Fruit fly (Drosophila melanogaster) whole organism, embryonic: ENCODE results near the gene CG4577.
A peak's percentile ranks its signal among the peaks of the same experiment; 100 is the strongest.

Source experiments
- B-H1 ChIP-seq: fragments of 200-800 bp; sonication (Bioruptor generic); IDR thresholded peaks from 3 replicates; pipeline ENCODE4 v1.3.6; 2022; ENCODE audit warnings: missing biosample characterization, missing genetic modification characterization
- CG10431 ChIP-seq: fragments of 200-800 bp; sonication (Bioruptor generic); optimal IDR thresholded peaks from 3 replicates; lab custom pipeline; 2018; ENCODE audit warnings: missing biosample characterization, mild to moderate bottlenecking, missing genetic modification characterization
- CG11085 ChIP-seq: fragments of 200-800 bp; sonication (Bioruptor generic); IDR thresholded peaks from 2 replicates; pipeline ENCODE4 v1.3.6; 2022; ENCODE audit warnings: missing biosample characterization, missing genetic modification characterization
- CG1233 ChIP-seq: fragments of 200-800 bp; sonication (Bioruptor generic); optimal IDR thresholded peaks from 4 replicates; lab custom pipeline; 2018; ENCODE audit warnings: missing biosample characterization, mild to moderate bottlenecking, missing genetic modification characterization
- CG14014 ChIP-seq: fragments of 200-800 bp; sonication (Bioruptor generic); IDR thresholded peaks from 2 replicates; pipeline ENCODE4 v1.3.6; 2022; ENCODE audit warnings: missing biosample characterization, missing genetic modification characterization
- CG14050 ChIP-seq: fragments of 200-800 bp; sonication (Bioruptor generic); IDR thresholded peaks from 3 replicates; pipeline ENCODE4 v1.3.6; 2022; ENCODE audit warnings: missing biosample characterization, missing genetic modification characterization
- CG14860 ChIP-seq: fragments of 200-800 bp; sonication (Bioruptor generic); IDR thresholded peaks from 3 replicates; pipeline ENCODE4 v1.3.6; 2022; ENCODE audit warnings: missing biosample characterization, missing genetic modification characterization; ENCODE audit not compliant: partially characterized antibody
- CG14965 ChIP-seq: fragments of 200-800 bp; sonication (Bioruptor generic); optimal IDR thresholded peaks from 2 replicates; lab custom pipeline; 2016; ENCODE audit warnings: missing biosample characterization, missing genetic modification characterization, borderline replicate concordance
- CG17361 ChIP-seq: fragments of 200-800 bp; sonication (Bioruptor generic); IDR thresholded peaks from 3 replicates; pipeline ENCODE4 v1.3.6; 2022; ENCODE audit warnings: missing biosample characterization, missing genetic modification characterization
- CG17802 ChIP-seq: fragments of 200-800 bp; sonication (Bioruptor generic); optimal IDR thresholded peaks from 2 replicates; lab custom pipeline; 2018; ENCODE audit warnings: missing biosample characterization, mild to moderate bottlenecking, missing genetic modification characterization, moderate library complexity
- CG17912 ChIP-seq: fragments of 200-800 bp; sonication (Bioruptor generic); optimal IDR thresholded peaks from 2 replicates; lab custom pipeline; 2018; ENCODE audit warnings: missing biosample characterization, mild to moderate bottlenecking, missing genetic modification characterization
- CG2116 ChIP-seq: fragments of 200-800 bp; sonication (Bioruptor generic); optimal IDR thresholded peaks from 3 replicates; lab custom pipeline; 2018; ENCODE audit warnings: missing biosample characterization, mild to moderate bottlenecking, missing genetic modification characterization
- CG2129 ChIP-seq: fragments of 200-800 bp; sonication (Bioruptor generic); IDR thresholded peaks from 2 replicates; pipeline ENCODE4 v1.3.6; 2022; ENCODE audit warnings: missing biosample characterization, missing genetic modification characterization; ENCODE audit not compliant: partially characterized antibody
- CG32772 ChIP-seq: fragments of 200-800 bp; sonication (Bioruptor generic); IDR thresholded peaks from 2 replicates; pipeline ENCODE4 v1.3.6; 2022; ENCODE audit warnings: missing biosample characterization, missing genetic modification characterization
- CG3407 ChIP-seq: fragments of 200-800 bp; sonication (Bioruptor generic); optimal IDR thresholded peaks from 2 replicates; lab custom pipeline; 2018; ENCODE audit warnings: missing biosample characterization, mild to moderate bottlenecking, missing genetic modification characterization
- CG42726 ChIP-seq: fragments of 200-800 bp; sonication (Bioruptor generic); IDR thresholded peaks from 2 replicates; pipeline ENCODE4 v1.3.6; 2022; ENCODE audit warnings: missing biosample characterization, missing genetic modification characterization; ENCODE audit not compliant: partially characterized antibody
- CG4854 ChIP-seq: fragments of 200-800 bp; sonication (Bioruptor generic); optimal IDR thresholded peaks from 2 replicates; lab custom pipeline; 2016; ENCODE audit warnings: missing biosample characterization, missing genetic modification characterization, inconsistent platforms
- CG6175 ChIP-seq: fragments of 200-800 bp; sonication (Bioruptor generic); IDR thresholded peaks from 3 replicates; pipeline ENCODE4 v1.3.6; 2022; ENCODE audit warnings: missing biosample characterization, missing genetic modification characterization
- CG8924 ChIP-seq: fragments of 200-800 bp; optimal IDR thresholded peaks from 3 replicates; lab custom pipeline; 2019; ENCODE audit warnings: missing biosample characterization, mild to moderate bottlenecking, missing genetic modification characterization, moderate library complexity
- CHES-1-like ChIP-seq: fragments of 200-800 bp; sonication (Bioruptor generic); optimal IDR thresholded peaks from 2 replicates; lab custom pipeline; 2016; ENCODE audit warnings: missing biosample characterization, missing genetic modification characterization
- Camta ChIP-seq: fragments of 200-800 bp; sonication (Bioruptor generic); optimal IDR thresholded peaks from 2 replicates; lab custom pipeline; 2016; ENCODE audit warnings: missing biosample characterization, missing genetic modification characterization
- CkIIα-i1 ChIP-seq: fragments of 200-800 bp; sonication (Bioruptor generic); IDR thresholded peaks from 2 replicates; pipeline ENCODE4 v1.3.6; 2022; ENCODE audit warnings: missing biosample characterization, missing genetic modification characterization
- D19A ChIP-seq: fragments of 200-800 bp; optimal IDR thresholded peaks from 3 replicates; lab custom pipeline; 2019; ENCODE audit warnings: missing biosample characterization, mild to moderate bottlenecking, missing genetic modification characterization, moderate library complexity
- Dip2 ChIP-seq: fragments of 200-800 bp; sonication (Bioruptor generic); IDR thresholded peaks from 2 replicates; pipeline ENCODE4 v1.3.6; 2022; ENCODE audit warnings: missing biosample characterization, missing genetic modification characterization
- Dip3 ChIP-seq: fragments of 200-800 bp; sonication (Bioruptor generic); optimal IDR thresholded peaks from 3 replicates; lab custom pipeline; 2016; ENCODE audit warnings: missing biosample characterization, missing genetic modification characterization
- Dll ChIP-seq: fragments of 200-800 bp; sonication (Bioruptor generic); IDR thresholded peaks from 4 replicates; pipeline ENCODE4 v1.3.6; 2022; ENCODE audit warnings: missing biosample characterization, missing genetic modification characterization; ENCODE audit not compliant: partially characterized antibody
- ERR ChIP-seq: fragments of 200-800 bp; sonication (Bioruptor generic); optimal IDR thresholded peaks from 2 replicates; lab custom pipeline; 2016; ENCODE audit warnings: missing biosample characterization, missing genetic modification characterization
- HLH4C ChIP-seq: fragments of 200-800 bp; sonication (Bioruptor generic); IDR thresholded peaks from 3 replicates; pipeline ENCODE4 v1.3.6; 2022; ENCODE audit warnings: missing biosample characterization, missing genetic modification characterization; ENCODE audit not compliant: partially characterized antibody
- Max ChIP-seq: fragments of 200-800 bp; sonication (Bioruptor generic); optimal IDR thresholded peaks from 2 replicates; lab custom pipeline; 2016; ENCODE audit warnings: missing biosample characterization, mild to moderate bottlenecking, missing genetic modification characterization
- Poxn ChIP-seq: fragments of 200-800 bp; sonication (Bioruptor generic); IDR thresholded peaks from 2 replicates; pipeline ENCODE4 v1.3.6; 2022; ENCODE audit warnings: missing biosample characterization, missing genetic modification characterization
- Rx ChIP-seq: fragments of 200-800 bp; sonication (Bioruptor generic); IDR thresholded peaks from 2 replicates; pipeline ENCODE4 v1.3.6; 2022; ENCODE audit warnings: missing biosample characterization, missing genetic modification characterization
- Spps ChIP-seq: fragments of 200-800 bp; sonication (Bioruptor generic); optimal IDR thresholded peaks from 2 replicates; lab custom pipeline; 2018; ENCODE audit warnings: missing biosample characterization, mild to moderate bottlenecking, missing genetic modification characterization
- Sry-δ ChIP-seq: fragments of 200-800 bp; sonication (Bioruptor generic); optimal IDR thresholded peaks from 2 replicates; lab custom pipeline; 2016; ENCODE audit warnings: missing biosample characterization, missing genetic modification characterization
- abd-A ChIP-seq: fragments of 200-800 bp; sonication (Bioruptor generic); optimal IDR thresholded peaks from 3 replicates; lab custom pipeline; 2019; ENCODE audit warnings: missing biosample characterization, mild to moderate bottlenecking, missing genetic modification characterization, moderate library complexity
- chn ChIP-seq: fragments of 200-800 bp; sonication (Bioruptor generic); optimal IDR thresholded peaks from 2 replicates; lab custom pipeline; 2016; ENCODE audit warnings: missing biosample characterization, missing genetic modification characterization
- dan ChIP-seq: fragments of 200-800 bp; sonication (Bioruptor generic); IDR thresholded peaks from 2 replicates; pipeline ENCODE4 v1.3.6; 2022; ENCODE audit warnings: missing biosample characterization, missing genetic modification characterization
- dimm ChIP-seq: fragments of 200-800 bp; sonication (Bioruptor generic); IDR thresholded peaks from 2 replicates; pipeline ENCODE4 v1.3.6; 2022; ENCODE audit warnings: missing biosample characterization, missing genetic modification characterization
- eyg ChIP-seq: fragments of 200-800 bp; sonication (Bioruptor generic); optimal IDR thresholded peaks from 3 replicates; lab custom pipeline; 2016; ENCODE audit warnings: missing biosample characterization, missing genetic modification characterization
- fd102C ChIP-seq: fragments of 200-800 bp; sonication (Bioruptor generic); optimal IDR thresholded peaks from 2 replicates; lab custom pipeline; 2018; ENCODE audit warnings: missing biosample characterization, mild to moderate bottlenecking, missing genetic modification characterization, moderate library complexity
- gcm2 ChIP-seq: fragments of 200-800 bp; sonication (Bioruptor generic); optimal IDR thresholded peaks from 2 replicates; lab custom pipeline; 2016; ENCODE audit warnings: missing biosample characterization, missing genetic modification characterization
- gfzf ChIP-seq: fragments of 200-800 bp; sonication (Bioruptor generic); optimal IDR thresholded peaks from 2 replicates; lab custom pipeline; 2016; ENCODE audit warnings: missing biosample characterization, mild to moderate bottlenecking, missing genetic modification characterization, moderate library complexity
- gsb-n ChIP-seq: fragments of 200-800 bp; sonication (Bioruptor generic); optimal IDR thresholded peaks from 3 replicates; lab custom pipeline; 2018; ENCODE audit warnings: missing biosample characterization, mild to moderate bottlenecking, missing genetic modification characterization
- h ChIP-seq: fragments of >200 bp; optimal IDR thresholded peaks from 2 replicates; lab custom pipeline; 2017
- hth ChIP-seq: fragments of >200 bp; optimal IDR thresholded peaks from 2 replicates; lab custom pipeline; 2017; ENCODE audit warnings: inconsistent platforms
- jumu ChIP-seq: fragments of 200-800 bp; sonication (Bioruptor generic); optimal IDR thresholded peaks from 3 replicates; lab custom pipeline; 2016; ENCODE audit warnings: missing biosample characterization, missing genetic modification characterization
- lbe ChIP-seq: fragments of 200-800 bp; sonication (Bioruptor generic); optimal IDR thresholded peaks from 2 replicates; lab custom pipeline; 2016; ENCODE audit warnings: missing biosample characterization, mild to moderate bottlenecking, missing genetic modification characterization
- row ChIP-seq: fragments of 200-800 bp; sonication (Bioruptor generic); IDR thresholded peaks from 3 replicates; pipeline ENCODE4 v1.3.6; 2022; ENCODE audit warnings: missing biosample characterization, missing genetic modification characterization
- scrt ChIP-seq: fragments of 200-800 bp; sonication (Bioruptor generic); optimal IDR thresholded peaks from 2 replicates; lab custom pipeline; 2018; ENCODE audit warnings: missing biosample characterization, mild to moderate bottlenecking, missing genetic modification characterization, moderate library complexity
- sens-2 ChIP-seq: fragments of 200-800 bp; sonication (Bioruptor generic); IDR thresholded peaks from 2 replicates; pipeline ENCODE4 v1.3.6; 2022; ENCODE audit warnings: missing biosample characterization, missing genetic modification characterization
- so ChIP-seq: fragments of 200-800 bp; sonication (Bioruptor generic); IDR thresholded peaks from 3 replicates; pipeline ENCODE4 v1.3.6; 2022; ENCODE audit warnings: missing biosample characterization, missing genetic modification characterization
- sob ChIP-seq: fragments of 200-800 bp; sonication (Bioruptor generic); IDR thresholded peaks from 2 replicates; pipeline ENCODE4 v1.3.6; 2022; ENCODE audit warnings: missing biosample characterization, missing genetic modification characterization
- wdn ChIP-seq: fragments of 200-800 bp; sonication (Bioruptor generic); IDR thresholded peaks from 2 replicates; pipeline ENCODE4 v1.3.6; 2022; ENCODE audit warnings: missing biosample characterization, missing genetic modification characterization
- z ChIP-seq: fragments of 200-800 bp; sonication (Bioruptor generic); IDR thresholded peaks from 3 replicates; pipeline ENCODE4 v1.3.6; 2022; ENCODE audit warnings: missing biosample characterization, missing genetic modification characterization

CG4577 gene

DNA sequence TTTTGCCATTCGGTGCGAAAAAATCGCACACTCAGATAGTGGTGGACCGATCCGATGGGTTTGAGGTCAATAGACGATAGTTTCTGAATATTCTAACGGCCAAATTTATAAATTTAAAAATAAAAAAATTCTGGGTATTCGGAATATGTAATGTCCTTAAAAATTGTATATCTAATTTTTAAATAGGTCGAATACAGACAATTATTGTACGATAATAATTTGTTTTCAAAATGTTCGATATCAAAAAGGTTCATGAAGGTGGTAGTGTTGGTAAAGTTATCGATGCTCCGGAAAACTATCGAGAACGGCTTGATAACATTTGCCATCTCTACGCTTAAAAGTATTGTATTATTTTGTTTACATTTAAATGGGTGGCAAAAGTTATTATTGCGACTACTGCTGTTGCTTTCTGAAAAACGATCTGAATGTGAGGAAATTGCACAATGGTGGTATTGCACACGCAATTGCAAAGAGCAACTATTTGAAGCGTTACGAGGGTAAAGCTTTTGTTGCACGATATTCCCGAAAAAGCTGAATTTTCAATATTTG lies 35.4 kb downstream of the CG4577 start, which contains the start of the genes CG31922 and Plap (continued):
- TF ChIP-seq Dip3 (GFP tag; lab: Kevin White, UChicago), result peak; percentile 78
- peak; percentile 77 for TF ChIP-seq CG17361 (GFP tag; lab: Robert Waterston, UW)
- TF ChIP-seq CG14860 (GFP tag; lab: Robert Waterston, UW), result peak; percentile 92
- peak; percentile 56 for TF ChIP-seq CHES-1-like (GFP tag; lab: Kevin White, UChicago)
- TF ChIP-seq so (GFP tag; lab: Robert Waterston, UW), result no peak; the same call in 2 of the 3 replicates
- no peak for TF ChIP-seq CkIIα-i1 (GFP tag; lab: Robert Waterston, UW)
- no peak for TF ChIP-seq sens-2 (GFP tag; lab: Robert Waterston, UW)
- TF ChIP-seq CG2129 (GFP tag; lab: Robert Waterston, UW), result peak; percentile 91
- TF ChIP-seq row (GFP tag; lab: Robert Waterston, UW), result peak; percentile 96
- TF ChIP-seq D19A (tag; lab: Kevin White, UChicago), result no peak
- no peak for TF ChIP-seq z (GFP tag; lab: Robert Waterston, UW)
- TF ChIP-seq CG8924 (tag; lab: Kevin White, UChicago), result peak; percentile 68
- no peak for TF ChIP-seq CG17802 (tag; lab: Kevin White, UChicago)
- TF ChIP-seq CG32772 (GFP tag; lab: Robert Waterston, UW), result no peak
- TF ChIP-seq CG6175 (GFP tag; lab: Robert Waterston, UW), result no peak
- TF ChIP-seq dimm, result no peak
- no peak for TF ChIP-seq CG4854
- no peak for TF ChIP-seq wdn
- peak; percentile 23 for TF ChIP-seq CG10431 (GFP tag; lab: Kevin White, UChicago)
- peak; percentile 96 for TF ChIP-seq Dll (GFP tag; lab: Robert Waterston, UW)
- TF ChIP-seq Sry-δ (GFP tag; lab: Kevin White, UChicago), result peak; percentile 96
- no peak for TF ChIP-seq Dip2 (GFP tag; lab: Robert Waterston, UW)
- TF ChIP-seq Max (GFP tag; lab: Kevin White, UChicago), result peak; percentile 76
- TF ChIP-seq HLH4C (GFP tag; lab: Robert Waterston, UW), result peak; percentile 79
- no peak for TF ChIP-seq eyg
- TF ChIP-seq gsb-n (tag; lab: Kevin White, UChicago), result no peak
- peak; percentile 71 for TF ChIP-seq lbe (GFP tag; lab: Kevin White, UChicago)
- TF ChIP-seq hth (lab: Kevin White, UChicago), result no peak
- no peak for TF ChIP-seq scrt (GFP tag; lab: Kevin White, UChicago)
- TF ChIP-seq chn (GFP tag; lab: Kevin White, UChicago), result peak; percentile 72
- no peak for TF ChIP-seq CG3407 (GFP tag; lab: Kevin White, UChicago)
- peak; percentile 39 for TF ChIP-seq jumu (GFP tag; lab: Kevin White, UChicago)
- no peak for TF ChIP-seq CG14050
- TF ChIP-seq CG14965 (GFP tag; lab: Kevin White, UChicago), result no peak
- peak; percentile 26 for TF ChIP-seq Spps (tag; lab: Kevin White, UChicago)
- TF ChIP-seq dan (GFP tag; lab: Robert Waterston, UW), result no peak
- 0 out of 2 replicates have a peak, but pooled peaks have one; percentile 30 for TF ChIP-seq CG14014 (GFP tag; lab: Robert Waterston, UW)
- TF ChIP-seq CG17912 (GFP tag; lab: Kevin White, UChicago), result no peak
- no peak; the same call in 2 of the 3 replicates for TF ChIP-seq B-H1

DNA sequence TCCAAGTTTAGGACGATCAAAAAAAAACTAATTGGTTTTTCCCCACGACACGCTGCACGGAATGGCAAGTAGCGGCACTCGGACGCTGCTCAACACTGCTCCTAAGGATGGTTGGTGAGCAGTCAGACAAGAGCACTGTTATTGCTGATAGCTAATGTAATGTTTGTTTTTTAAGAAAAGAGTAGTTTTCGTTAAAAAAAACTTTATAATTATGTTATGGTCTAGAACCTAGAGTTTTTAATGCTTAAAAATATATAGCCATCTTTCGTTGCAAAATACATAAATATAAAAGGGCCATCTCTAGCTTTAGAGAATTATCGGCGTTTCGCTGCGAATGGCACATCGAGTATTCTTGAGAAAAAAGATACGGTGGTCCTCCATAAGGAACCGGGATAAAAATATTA lies 38.2 kb downstream of the CG4577 start, which contains the start of the genes Charon and CG4887:
Charon (minus strand) TSS at position 102 of the 404 bp plus-strand sequence.
CG4887 (plus strand) TSS at position 306 of the 404 bp plus-strand sequence.
- no peak for TF ChIP-seq CG42726 (GFP tag; lab: Robert Waterston, UW)
- TF ChIP-seq Rx, result peak; percentile 61
- TF ChIP-seq h (lab: Kevin White, UChicago), result no peak
- no peak; the same call in 1 of the 2 replicates for TF ChIP-seq Poxn (GFP tag; lab: Robert Waterston, UW)
- peak; percentile 76 for TF ChIP-seq CG1233
- peak; percentile 61 for TF ChIP-seq gcm2 (GFP tag; lab: Kevin White, UChicago)
- no peak for TF ChIP-seq fd102C
- peak; percentile 81 for TF ChIP-seq Camta (GFP tag; lab: Kevin White, UChicago)
- TF ChIP-seq sob (GFP tag; lab: Robert Waterston, UW), result peak; percentile 89
- peak; percentile 73 for TF ChIP-seq CG2116
- peak; percentile 89 for TF ChIP-seq CG32772 (GFP tag; lab: Robert Waterston, UW)
- peak; percentile 67 for TF ChIP-seq ERR (GFP tag; lab: Kevin White, UChicago)
- TF ChIP-seq abd-A, result no peak
- peak; percentile 27 for TF ChIP-seq gfzf
- TF ChIP-seq CG11085 (GFP tag; lab: Robert Waterston, UW), result peak; percentile 74
